Worm (Caenorhabditis elegans) whole organism, early embryonic: Measurements from ENCODE around the gene moc-1.

Experiments used
- B0310.2 ChIP-seq: sonication (generic microtip); optimal IDR thresholded peaks from 2 replicates; lab custom pipeline; 2016; ENCODE audit warnings: mild to moderate bottlenecking, missing genetic modification characterization, missing compliant biosample characterization
- F13C5.2 ChIP-seq: sonication (generic microtip); optimal IDR thresholded peaks from 2 replicates; lab custom pipeline; 2017; ENCODE audit warnings: mild to moderate bottlenecking, missing genetic modification characterization, inconsistent platforms, missing compliant biosample characterization
- aly-1 ChIP-seq: sonication (generic microtip); optimal IDR thresholded peaks from 2 replicates; lab custom pipeline; 2016; ENCODE audit warnings: missing genetic modification characterization, missing compliant biosample characterization
- ama-1 ChIP-seq: fragments of 150-350 bp; optimal IDR thresholded peaks from 2 replicates; lab custom pipeline; 2014
- ceh-13 ChIP-seq: fragments of 200-800 bp; sonication (Bioruptor generic); optimal IDR thresholded peaks from 2 replicates; lab custom pipeline; 2018; ENCODE audit warnings: mild to moderate bottlenecking, missing genetic modification characterization, missing compliant biosample characterization
- ceh-36 ChIP-seq: sonication (generic microtip); optimal IDR thresholded peaks from 2 replicates; lab custom pipeline; 2016; ENCODE audit warnings: missing genetic modification characterization, inconsistent platforms, missing compliant biosample characterization
- ets-7 ChIP-seq: sonication (generic microtip); optimal IDR thresholded peaks from 2 replicates; lab custom pipeline; 2016; ENCODE audit warnings: missing genotype, missing genetic modification characterization, missing compliant biosample characterization
- flt-1 ChIP-seq: fragments of 200-800 bp; sonication (Bioruptor generic); IDR thresholded peaks from 2 replicates; pipeline ENCODE4 v1.3.6; 2022; ENCODE audit warnings: missing genetic modification characterization, missing compliant biosample characterization
- hmbx-1 ChIP-seq: sonication (generic microtip); optimal IDR thresholded peaks from 2 replicates; lab custom pipeline; 2016; ENCODE audit warnings: mild to moderate bottlenecking, missing genetic modification characterization, missing compliant biosample characterization
- hmg-4 ChIP-seq: fragments of 200-800 bp; sonication (Bioruptor generic); optimal IDR thresholded peaks from 2 replicates; lab custom pipeline; 2018; ENCODE audit warnings: mild to moderate bottlenecking, missing genetic modification characterization, missing compliant biosample characterization
- hnd-1 ChIP-seq: sonication (generic microtip); optimal IDR thresholded peaks from 2 replicates; lab custom pipeline; 2016; ENCODE audit warnings: missing genetic modification characterization, missing compliant biosample characterization
- pes-1 ChIP-seq: fragments of 200-800 bp; sonication (Bioruptor generic); IDR thresholded peaks from 2 replicates; pipeline ENCODE4 v1.3.6; 2022; ENCODE audit warnings: missing genetic modification reagents, missing genetic modification characterization, missing compliant biosample characterization
- scrt-1 ChIP-seq: fragments of 200-800 bp; sonication (Bioruptor generic); IDR thresholded peaks from 2 replicates; pipeline ENCODE4 v1.3.6; 2022; ENCODE audit warnings: missing genetic modification characterization, missing compliant biosample characterization
- sea-1 ChIP-seq: fragments of 200-800 bp; sonication (Bioruptor generic); conservative IDR thresholded peaks from 2 replicates; pipeline ENCODE4 v1.3.6; 2022; ENCODE audit warnings: missing genetic modification characterization, missing compliant biosample characterization
- tbx-11 ChIP-seq: fragments of 200-800 bp; sonication (Bioruptor generic); IDR thresholded peaks from 2 replicates; pipeline ENCODE4 v1.3.6; 2022; ENCODE audit warnings: missing genetic modification characterization, missing compliant biosample characterization
- tbx-37 ChIP-seq: fragments of 200-800 bp; sonication (Bioruptor generic); conservative IDR thresholded peaks from 2 replicates; pipeline ENCODE4 v1.3.6; 2022; ENCODE audit warnings: missing genetic modification reagents, missing genetic modification characterization, missing compliant biosample characterization
- tra-4 ChIP-seq: sonication (generic microtip); optimal IDR thresholded peaks from 2 replicates; lab custom pipeline; 2017; ENCODE audit warnings: missing genetic modification characterization, missing compliant biosample characterization

The moc-1 gene

ce11 chrX:10138494-10138893, at the start of gene moc-1:
Gene moc-1, minus strand, starts transcription at chrX:10138620.
- TF ChIP-seq tra-4 (tag; lab: Kevin White, UChicago) (no peak), ets-7 (no peak), tbx-11 (GFP tag; lab: Robert Waterston, UW) (no peak), hmbx-1 (no peak), aly-1 (tag; lab: Kevin White, UChicago) (no peak), hmg-4 (no peak), ama-1 (lab: Kevin White, UChicago) (no peak), ceh-36 (tag; lab: Kevin White, UChicago) (no peak), B0310.2 (no peak), pes-1 (no peak)

ce11 chrX:10184708-10185107, 46.3 kb upstream of the moc-1 start:
- no peak for TF ChIP-seq hmbx-1
- TF ChIP-seq ceh-36 (tag; lab: Kevin White, UChicago) = no peak
- no peak for TF ChIP-seq hmg-4
- no peak for TF ChIP-seq ets-7
- TF ChIP-seq ama-1 (lab: Kevin White, UChicago) = no peak
- TF ChIP-seq pes-1 = no peak
- TF ChIP-seq tra-4 (tag; lab: Kevin White, UChicago) = no peak
- no peak for TF ChIP-seq ceh-13 (GFP tag; lab: Kevin White, UChicago)
- TF ChIP-seq scrt-1 = no peak
- TF ChIP-seq tbx-11 (GFP tag; lab: Robert Waterston, UW) = no peak
- TF ChIP-seq hnd-1 (tag; lab: Kevin White, UChicago) = no peak
- TF ChIP-seq F13C5.2 (tag; lab: Kevin White, UChicago) = no peak
- no peak for TF ChIP-seq tbx-37
- no peak for TF ChIP-seq aly-1 (tag; lab: Kevin White, UChicago)
- TF ChIP-seq flt-1 = no peak
- TF ChIP-seq B0310.2 = no peak
- no peak for TF ChIP-seq sea-1 (GFP tag; lab: Robert Waterston, UW)

DNA sequence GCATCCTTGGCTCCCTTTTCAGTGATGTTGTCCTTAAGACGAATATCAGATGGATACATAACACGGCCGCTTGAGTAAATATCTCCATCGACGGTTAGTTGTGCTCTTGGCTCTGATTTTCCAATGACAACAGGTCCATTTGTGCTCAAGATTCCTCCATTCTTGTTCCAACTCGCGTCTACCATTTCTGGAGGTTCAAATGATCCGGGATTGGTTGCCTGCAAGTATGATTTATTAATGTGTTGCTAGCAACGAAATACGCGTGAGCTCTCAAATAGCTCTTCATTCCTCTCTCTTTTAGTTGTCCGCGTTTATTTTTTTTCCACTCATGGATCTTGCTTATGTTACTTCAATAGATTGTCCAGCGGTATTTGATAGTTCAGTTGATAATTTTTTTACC, 45.3 kb upstream of the moc-1 start, which contains the start of gene arrd-28:
arrd-28 (plus strand) TSS at position 301 of the 400 bp plus-strand sequence.
- TF ChIP-seq ets-7 (no peak), ceh-13 (GFP tag; lab: Kevin White, UChicago) (no peak), hmg-4 (no peak), flt-1 (no peak), ama-1 (lab: Kevin White, UChicago) (no peak), tbx-11 (GFP tag; lab: Robert Waterston, UW) (no peak), tra-4 (tag; lab: Kevin White, UChicago) (no peak), scrt-1 (no peak), F13C5.2 (tag; lab: Kevin White, UChicago) (no peak), pes-1 (no peak), tbx-37 (no peak), hmbx-1 (no peak), hnd-1 (tag; lab: Kevin White, UChicago) (no peak), B0310.2 (no peak), sea-1 (GFP tag; lab: Robert Waterston, UW) (no peak), ceh-36 (tag; lab: Kevin White, UChicago) (no peak)

ce11 chrX:10182613-10183012, 44.2 kb upstream of the moc-1 start:
- no peak for TF ChIP-seq hmg-4
- TF ChIP-seq tbx-11 (GFP tag; lab: Robert Waterston, UW) = no peak

ce11 chrX:10176295-10176694, 37.9 kb upstream of the moc-1 start, which contains the start of gene ncs-4:
Gene ncs-4, plus strand, starts transcription at chrX:10176521.
- TF ChIP-seq ama-1 (lab: Kevin White, UChicago) = no peak
- no peak for TF ChIP-seq ceh-13 (GFP tag; lab: Kevin White, UChicago)
- no peak for TF ChIP-seq scrt-1
- no peak for TF ChIP-seq B0310.2
- TF ChIP-seq tra-4 (tag; lab: Kevin White, UChicago) = no peak
- TF ChIP-seq ceh-36 (tag; lab: Kevin White, UChicago) = no peak
- no peak for TF ChIP-seq aly-1 (tag; lab: Kevin White, UChicago)
- no peak for TF ChIP-seq hmbx-1
- no peak; the same call in 1 of the 2 replicates for TF ChIP-seq flt-1
- TF ChIP-seq hnd-1 (tag; lab: Kevin White, UChicago) = no peak
- no peak for TF ChIP-seq hmg-4
- no peak for TF ChIP-seq tbx-37
- TF ChIP-seq pes-1 = no peak
- no peak for TF ChIP-seq tbx-11 (GFP tag; lab: Robert Waterston, UW)
- no peak for TF ChIP-seq F13C5.2 (tag; lab: Kevin White, UChicago)
- no peak for TF ChIP-seq sea-1 (GFP tag; lab: Robert Waterston, UW)
- TF ChIP-seq ets-7 = no peak

DNA sequence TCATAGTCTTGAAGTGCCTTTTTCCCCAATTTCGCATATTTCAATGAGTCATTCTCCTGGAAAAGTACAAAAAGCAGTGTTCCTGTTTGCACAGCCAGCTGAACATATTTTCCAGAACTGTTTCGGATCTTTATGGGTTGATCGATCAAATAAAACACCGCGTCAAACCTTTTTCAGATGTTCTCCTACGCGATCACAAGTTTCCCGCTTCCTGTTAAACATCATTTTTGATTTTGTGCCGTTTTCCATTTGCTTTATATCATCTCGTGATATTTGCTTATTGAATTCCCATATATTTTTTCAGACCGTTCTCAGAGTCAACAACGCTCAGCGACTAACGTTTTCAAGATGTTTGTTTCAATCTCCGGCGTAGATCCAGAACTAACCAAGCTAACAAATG, 36.3 kb upstream of the moc-1 start, which contains the start of gene C07A4.3:
C07A4.3 (plus strand) TSS at position 301 of the 400 bp plus-strand sequence.
- TF ChIP-seq pes-1 (no peak), tbx-37 (no peak), tra-4 (tag; lab: Kevin White, UChicago) (no peak), hmg-4 (no peak), scrt-1 (no peak), sea-1 (GFP tag; lab: Robert Waterston, UW) (no peak), hnd-1 (tag; lab: Kevin White, UChicago) (no peak)

DNA sequence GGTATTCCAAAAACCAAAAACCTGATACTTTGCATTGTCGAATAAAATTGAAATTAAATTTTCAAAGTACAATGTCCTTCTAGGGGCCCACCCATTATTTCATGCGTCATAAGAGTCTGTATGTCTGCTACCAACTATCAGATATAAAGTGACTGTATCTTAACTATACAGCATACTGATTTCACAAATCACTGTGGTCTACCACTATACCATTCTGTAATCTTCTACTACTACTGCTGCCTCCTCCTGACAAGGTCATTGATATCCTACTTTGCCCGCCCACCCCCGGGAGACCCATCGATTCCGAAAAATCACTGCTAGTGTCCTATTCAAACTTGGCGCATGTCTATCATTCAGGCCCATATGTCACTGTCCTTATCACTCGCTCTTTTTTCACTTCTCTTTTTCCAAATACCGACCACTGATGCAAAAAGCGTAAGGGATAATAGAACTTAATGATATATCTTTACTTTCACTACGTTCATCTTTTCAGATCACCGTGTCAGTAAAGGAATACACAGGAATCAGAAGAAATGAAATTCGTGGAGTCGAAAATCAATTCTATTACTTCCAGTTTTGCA, 33.7 kb upstream of the moc-1 start, which contains the start of gene C07A4.2:
C07A4.2 (plus strand) TSS at position 195 of the 581 bp plus-strand sequence.
- TF ChIP-seq ceh-13 (GFP tag; lab: Kevin White, UChicago) = no peak
- no peak for TF ChIP-seq sea-1 (GFP tag; lab: Robert Waterston, UW)
- TF ChIP-seq tra-4 (tag; lab: Kevin White, UChicago) = no peak
- TF ChIP-seq ama-1 (lab: Kevin White, UChicago) = no peak

DNA sequence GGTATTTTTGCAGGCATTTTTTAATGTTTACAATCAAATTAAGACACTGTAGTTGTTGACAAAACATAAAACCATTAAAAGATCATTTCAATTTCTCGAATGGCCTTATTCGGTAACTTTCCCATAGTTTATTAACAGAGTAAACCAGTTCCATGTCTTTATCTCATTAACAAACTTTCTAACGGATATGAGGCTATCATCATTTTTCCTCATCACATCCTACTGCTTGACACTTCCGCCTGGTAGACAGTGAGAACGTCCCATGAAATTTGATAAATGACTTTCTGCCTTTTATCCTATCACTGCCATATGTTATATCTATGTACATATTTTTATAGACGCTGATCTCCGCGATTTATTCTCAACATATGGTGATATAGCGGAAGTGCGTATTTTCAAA, 32.2 kb upstream of the moc-1 start:
- TF ChIP-seq F13C5.2 (tag; lab: Kevin White, UChicago) (no peak), hnd-1 (tag; lab: Kevin White, UChicago) (no peak), ama-1 (lab: Kevin White, UChicago) (no peak), ets-7 (no peak), ceh-36 (tag; lab: Kevin White, UChicago) (no peak), ceh-13 (GFP tag; lab: Kevin White, UChicago) (no peak), tbx-11 (GFP tag; lab: Robert Waterston, UW) (no peak), B0310.2 (no peak), tra-4 (tag; lab: Kevin White, UChicago) (no peak), tbx-37 (no peak), scrt-1 (no peak), flt-1 (no peak), hmg-4 (no peak)
